Fruit fly (Drosophila melanogaster) whole organism, pupa: ENCODE results near the gene CG6980.

Experiments
- CG10348 ChIP-seq: fragments of 200-800 bp; sonication (Bioruptor generic); IDR thresholded peaks from 2 replicates; pipeline ENCODE4 v1.3.6; 2022; ENCODE audit warnings: missing biosample characterization, missing genetic modification characterization
- CG12605 ChIP-seq: fragments of 200-800 bp; sonication (Bioruptor generic); IDR thresholded peaks from 2 replicates; pipeline ENCODE4 v1.3.6; 2022; ENCODE audit warnings: missing biosample characterization, missing genetic modification characterization
- CG13204 ChIP-seq: fragments of 200-800 bp; sonication (Bioruptor generic); optimal IDR thresholded peaks from 2 replicates; lab custom pipeline; 2018; ENCODE audit warnings: missing biosample characterization, mild to moderate bottlenecking, missing genetic modification characterization, moderate library complexity
- CG14655 ChIP-seq: fragments of 200-800 bp; sonication (Bioruptor generic); optimal IDR thresholded peaks from 3 replicates; lab custom pipeline; 2017; ENCODE audit warnings: mild to moderate bottlenecking, missing biosample characterization, missing genetic modification reagents, missing genetic modification characterization
- CG15710 ChIP-seq: fragments of 200-800 bp; sonication (Bioruptor generic); optimal IDR thresholded peaks from 2 replicates; lab custom pipeline; 2018; ENCODE audit warnings: missing biosample characterization, mild to moderate bottlenecking, missing genetic modification characterization, moderate library complexity
- CG17806 ChIP-seq: fragments of 200-800 bp; sonication (Bioruptor generic); optimal IDR thresholded peaks from 2 replicates; lab custom pipeline; 2018; ENCODE audit warnings: missing biosample characterization, mild to moderate bottlenecking, missing genetic modification characterization, moderate library complexity
- CG32121 ChIP-seq: fragments of 200-800 bp; sonication (Bioruptor generic); IDR thresholded peaks from 2 replicates; pipeline ENCODE4 v1.3.6; 2022; ENCODE audit warnings: missing biosample characterization, missing genetic modification characterization
- CG34367 ChIP-seq: fragments of 200-800 bp; sonication (Bioruptor generic); optimal IDR thresholded peaks from 2 replicates; lab custom pipeline; 2018; ENCODE audit warnings: missing biosample characterization, mild to moderate bottlenecking, missing genetic modification characterization
- CG4496 ChIP-seq: fragments of 200-800 bp; sonication (Bioruptor generic); IDR thresholded peaks from 3 replicates; pipeline ENCODE4 v1.3.6; 2022; ENCODE audit warnings: missing biosample characterization, missing genetic modification characterization
- CG8159 ChIP-seq: fragments of 200-800 bp; sonication (Bioruptor generic); optimal IDR thresholded peaks from 3 replicates; lab custom pipeline; 2018; ENCODE audit warnings: missing biosample characterization, mild to moderate bottlenecking, missing genetic modification characterization, moderate library complexity
- CG8301 ChIP-seq: fragments of 200-800 bp; sonication (Bioruptor generic); optimal IDR thresholded peaks from 2 replicates; lab custom pipeline; 2018; ENCODE audit warnings: missing biosample characterization, mild to moderate bottlenecking, missing genetic modification characterization
- CG9948 ChIP-seq: fragments of 200-800 bp; sonication (Bioruptor generic); optimal IDR thresholded peaks from 2 replicates; lab custom pipeline; 2018; ENCODE audit warnings: missing biosample characterization, mild to moderate bottlenecking, missing genetic modification characterization, moderate library complexity
- D1 ChIP-seq: fragments of 200-800 bp; sonication (Bioruptor generic); optimal IDR thresholded peaks from 2 replicates; lab custom pipeline; 2018; ENCODE audit warnings: missing biosample characterization, mild to moderate bottlenecking, missing genetic modification characterization, moderate library complexity
- EcR ChIP-seq: fragments of 200-800 bp; sonication (Bioruptor generic); optimal IDR thresholded peaks from 3 replicates; lab custom pipeline; 2019; ENCODE audit warnings: missing biosample characterization, missing genetic modification characterization, mild to moderate bottlenecking, moderate library complexity, missing genetic modification reagents
- Ets98B ChIP-seq: fragments of 200-800 bp; sonication (Bioruptor generic); IDR thresholded peaks from 2 replicates; pipeline ENCODE4 v1.3.6; 2022; ENCODE audit warnings: missing biosample characterization, missing genetic modification characterization
- Pif1A ChIP-seq: fragments of 200-800 bp; sonication (Bioruptor generic); optimal IDR thresholded peaks from 3 replicates; lab custom pipeline; 2016; ENCODE audit warnings: missing biosample characterization, missing genetic modification characterization
- Pif1B ChIP-seq: fragments of 200-800 bp; sonication (Bioruptor generic); optimal IDR thresholded peaks from 3 replicates; lab custom pipeline; 2016; ENCODE audit warnings: missing biosample characterization, missing genetic modification characterization
- Snoo ChIP-seq: fragments of 200-800 bp; sonication (Bioruptor generic); optimal IDR thresholded peaks from 3 replicates; lab custom pipeline; 2017; ENCODE audit warnings: missing biosample characterization, mild to moderate bottlenecking, missing genetic modification characterization, inconsistent platforms
- fd96Ca ChIP-seq: fragments of 200-800 bp; sonication (Bioruptor generic); IDR thresholded peaks from 3 replicates; pipeline ENCODE4 v1.3.6; 2022; ENCODE audit warnings: missing biosample characterization, missing genetic modification characterization
- gl ChIP-seq: fragments of 200-800 bp; sonication (Bioruptor generic); optimal IDR thresholded peaks from 2 replicates; lab custom pipeline; 2018; ENCODE audit warnings: missing biosample characterization, mild to moderate bottlenecking, missing genetic modification characterization
- rn ChIP-seq: fragments of 200-800 bp; sonication (Bioruptor generic); IDR thresholded peaks from 2 replicates; pipeline ENCODE4 v1.3.6; 2022; ENCODE audit warnings: missing biosample characterization, missing genetic modification characterization

The CG6980 gene

dm6 chr3R:24828234-24828633 is 20.8 kb downstream of the CG6980 start, which contains the start of gene RabX4:
RabX4 (minus strand) TSS chr3R:24828409.
- no peak for TF ChIP-seq CG17806
- no peak for TF ChIP-seq Pif1A (GFP tag; lab: Kevin White, UChicago)
- no peak for TF ChIP-seq EcR (GFP tag; lab: Kevin White, UChicago)
- TF ChIP-seq gl (tag; lab: Kevin White, UChicago), result no peak
- no peak for TF ChIP-seq fd96Ca (GFP tag; lab: Robert Waterston, UW)
- TF ChIP-seq, all 21 proteins: peak for 0

dm6 chr3R:24829887-24830351 is 22.5 kb downstream of the CG6980 start, which contains the start of the genes Kaz and CG43273:
Kaz (minus strand) TSS chr3R:24829959.
CG43273 (plus strand) TSS chr3R:24830301.
- peak; percentile 52; the same call in 1 of the 3 replicates for TF ChIP-seq CG4496 (GFP tag; lab: Robert Waterston, UW)
- peak; percentile 14; the same call in 1 of the 2 replicates for TF ChIP-seq CG32121 (GFP tag; lab: Robert Waterston, UW)
- TF ChIP-seq CG8301, result no peak
- TF ChIP-seq CG17806, result no peak
- no peak for TF ChIP-seq EcR (GFP tag; lab: Kevin White, UChicago)

dm6 chr3R:24833652-24834051 is 26.2 kb downstream of the CG6980 start, which contains the start of gene sosie:
sosie (plus strand) TSS chr3R:24833952.
- TF ChIP-seq CG13204 (GFP tag; lab: Kevin White, UChicago) (no peak), CG4496 (GFP tag; lab: Robert Waterston, UW) (no peak), rn (GFP tag; lab: Robert Waterston, UW) (0 out of 2 replicates have a peak, but pooled peaks have one; percentile 13), CG15710 (tag; lab: Kevin White, UChicago) (no peak), Pif1A (GFP tag; lab: Kevin White, UChicago) (no peak)

- TF ChIP-seq EcR (GFP tag; lab: Kevin White, UChicago) (no peak), Snoo (no peak), CG13204 (GFP tag; lab: Kevin White, UChicago) (no peak), D1 (tag; lab: Kevin White, UChicago) (no peak), CG12605 (GFP tag; lab: Robert Waterston, UW) (no peak), CG17806 (no peak), CG9948 (tag; lab: Kevin White, UChicago) (no peak), fd96Ca (GFP tag; lab: Robert Waterston, UW) (no peak), Pif1B (GFP tag; lab: Kevin White, UChicago) (no peak), CG14655 (GFP tag; lab: Kevin White, UChicago) (no peak), Pif1A (GFP tag; lab: Kevin White, UChicago) (no peak)
Observed at dm6 chr3R:24841063-24841462, 33.6 kb downstream of the CG6980 start, which contains the start of gene CG33658. CG33658 (minus strand) TSS chr3R:24841163.

- TF ChIP-seq Snoo (no peak), fd96Ca (GFP tag; lab: Robert Waterston, UW) (no peak), CG34367 (no peak), CG10348 (GFP tag; lab: Robert Waterston, UW) (no peak), CG12605 (GFP tag; lab: Robert Waterston, UW) (no peak), CG4496 (GFP tag; lab: Robert Waterston, UW) (no peak), D1 (tag; lab: Kevin White, UChicago) (no peak), CG32121 (GFP tag; lab: Robert Waterston, UW) (no peak), Pif1B (GFP tag; lab: Kevin White, UChicago) (no peak), CG9948 (tag; lab: Kevin White, UChicago) (no peak), Pif1A (GFP tag; lab: Kevin White, UChicago) (no peak), rn (GFP tag; lab: Robert Waterston, UW) (no peak), CG8159 (tag; lab: Kevin White, UChicago) (no peak), CG8301 (no peak), gl (tag; lab: Kevin White, UChicago) (no peak), EcR (GFP tag; lab: Kevin White, UChicago) (no peak), CG17806 (no peak)
- TF ChIP-seq, all 21 proteins: peak for 0
Observed at dm6 chr3R:24841635-24842034, 34.2 kb downstream of the CG6980 start, which contains the start of gene Esp. Esp (plus strand) TSS chr3R:24841935.

dm6 chr3R:24845148-24845547 is 37.7 kb downstream of the CG6980 start:
- TF ChIP-seq rn (GFP tag; lab: Robert Waterston, UW) (no peak), CG32121 (GFP tag; lab: Robert Waterston, UW) (no peak), Pif1B (GFP tag; lab: Kevin White, UChicago) (no peak)

- TF ChIP-seq EcR (GFP tag; lab: Kevin White, UChicago) (no peak), Ets98B (no peak), CG8159 (tag; lab: Kevin White, UChicago) (no peak), CG9948 (tag; lab: Kevin White, UChicago) (no peak), CG13204 (GFP tag; lab: Kevin White, UChicago) (no peak)
- TF ChIP-seq, all 21 proteins: peak for 0
Observed at dm6 chr3R:24845952-24846848, 38.8 kb downstream of the CG6980 start.
